Fruit fly (Drosophila melanogaster) Kc167 (cell line): ENCODE data around the gene CG17571.

Experiments
- Myc ChIP-seq: fragments of >200 bp; optimal IDR thresholded peaks from 2 replicates; lab custom pipeline; 2017; ENCODE audit warnings: missing external identifiers
- Sin3A ChIP-seq: fragments of >200 bp; optimal IDR thresholded peaks from 2 replicates; lab custom pipeline; 2018; ENCODE audit warnings: missing external identifiers
- h ChIP-seq: fragments of >200 bp; optimal IDR thresholded peaks from 3 replicates; lab custom pipeline; 2018; ENCODE audit warnings: missing external identifiers
- insv ChIP-seq: fragments of >200 bp; optimal IDR thresholded peaks from 3 replicates; lab custom pipeline; 2018; ENCODE audit warnings: missing external identifiers
- psq ChIP-seq: fragments of >200 bp; optimal IDR thresholded peaks from 2 replicates; lab custom pipeline; 2017; ENCODE audit warnings: missing external identifiers
- ttk ChIP-seq: sonication (Bioruptor generic); optimal IDR thresholded peaks from 2 replicates; lab custom pipeline; 2017; ENCODE audit warnings: missing external identifiers

DNA sequence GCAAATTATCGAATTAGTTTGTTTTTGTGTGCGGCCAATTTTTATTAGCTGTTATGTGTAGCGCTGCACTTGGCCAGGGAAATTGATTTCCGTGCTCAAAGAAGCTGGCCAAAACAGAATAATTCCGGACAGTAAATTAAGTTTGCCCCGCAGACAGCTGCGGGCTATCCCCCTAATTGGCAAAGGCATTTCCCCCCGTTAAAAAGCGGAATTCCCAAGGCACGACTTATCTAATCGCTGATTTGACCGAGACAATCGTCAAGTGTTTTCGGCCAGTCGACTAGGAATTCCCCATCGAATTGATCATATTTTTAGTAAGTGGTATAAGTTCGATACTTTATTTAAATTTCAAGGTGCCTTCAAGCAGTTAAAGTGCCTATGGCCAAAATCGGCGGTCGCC, 6.1 kb upstream of the CG17571 start:
- TF ChIP-seq insv (lab: Kevin White, UChicago) (no peak), h (lab: Kevin White, UChicago) (no peak), psq (lab: Kevin White, UChicago) (no peak), Sin3A (no peak), Myc (lab: Kevin White, UChicago) (no peak), ttk (lab: Kevin White, UChicago) (no peak)
